Worm (Caenorhabditis elegans) whole organism, L1 larva: Measurements from ENCODE around the gene T09F3.4.

Experiments
- C16A3.4 ChIP-seq: fragments of 150-350 bp; optimal IDR thresholded peaks from 2 replicates; lab custom pipeline; 2014; ENCODE audit warnings: missing biosample characterization, missing genetic modification characterization
- F16B12.6 ChIP-seq: fragments of 150-350 bp; optimal IDR thresholded peaks from 2 replicates; lab custom pipeline; 2014; ENCODE audit warnings: missing biosample characterization, missing genetic modification characterization
- alr-1 ChIP-seq: fragments of 200-800 bp; sonication (Bioruptor generic); optimal IDR thresholded peaks from 2 replicates; lab custom pipeline; 2018; ENCODE audit warnings: borderline replicate concordance, mild to moderate bottlenecking, missing genetic modification characterization, missing compliant biosample characterization
- blmp-1 ChIP-seq: fragments of 150-350 bp; optimal IDR thresholded peaks from 2 replicates; lab custom pipeline; 2014; ENCODE audit warnings: missing biosample characterization, missing genetic modification characterization
- ceh-82 ChIP-seq, 3 experiments: fragments of 150-350 bp in 1 of 3; sonication (generic microtip) in 2 of 3; optimal IDR thresholded peaks; 2 replicates each; lab custom pipeline; 2014 to 2017; ENCODE audit warnings: missing biosample characterization in 3 of 3, missing genetic modification characterization in 3 of 3
- ceh-90 ChIP-seq: sonication (generic microtip); optimal IDR thresholded peaks from 2 replicates; lab custom pipeline; 2016; ENCODE audit warnings: missing genetic modification characterization, missing compliant biosample characterization
- ces-1 ChIP-seq: fragments of 150-350 bp; optimal IDR thresholded peaks from 2 replicates; lab custom pipeline; 2014; ENCODE audit warnings: missing biosample characterization, missing genetic modification reagents, missing genetic modification characterization
- dpl-1 ChIP-seq, 3 experiments: fragments of 150-350 bp in 2 of 3; sonication (generic microtip) in 1 of 3; optimal IDR thresholded peaks; 2 replicates each; lab custom pipeline; 2014 to 2017; ENCODE audit warnings: missing biosample characterization in 3 of 3, missing genetic modification characterization in 3 of 3, missing genetic modification reagents in 3 of 3
- efl-1 ChIP-seq, 4 experiments: fragments of 150-350 bp; optimal IDR thresholded peaks in 3 of 4; peaks in 1 of 4; 1 replicate in 1 of 4; 2 replicates in 3 of 4; lab custom pipeline; 2014; ENCODE audit warnings: missing biosample characterization in 2 of 4, missing genetic modification characterization in 2 of 4, missing genetic modification reagents in 2 of 4
- efl-3 ChIP-seq: fragments of 200-800 bp; sonication (Bioruptor generic); optimal IDR thresholded peaks from 2 replicates; lab custom pipeline; 2018; ENCODE audit warnings: mild to moderate bottlenecking, missing genetic modification characterization, missing compliant biosample characterization
- egl-13 ChIP-seq: sonication (generic microtip); optimal IDR thresholded peaks from 2 replicates; lab custom pipeline; 2016; ENCODE audit warnings: missing genotype, missing genetic modification reagents, missing genetic modification characterization, missing compliant biosample characterization
- elt-2 ChIP-seq: sonication (generic microtip); optimal IDR thresholded peaks from 2 replicates; lab custom pipeline; 2016; ENCODE audit warnings: missing genetic modification characterization, mild to moderate bottlenecking, inconsistent platforms, missing compliant biosample characterization, missing genetic modification reagents
- elt-3 ChIP-seq, 6 experiments: fragments of 150-350 bp in 1 of 6; sonication (generic microtip); optimal IDR thresholded peaks; 2 replicates each; lab custom pipeline; 2017 to 2018; ENCODE audit warnings: missing biosample characterization in 6 of 6, missing genetic modification characterization in 6 of 6, inconsistent platforms in 1 of 6
- fkh-8 ChIP-seq: sonication (generic microtip); optimal IDR thresholded peaks from 2 replicates; lab custom pipeline; 2016; ENCODE audit warnings: mild to moderate bottlenecking, missing genetic modification characterization, missing compliant biosample characterization
- fos-1 ChIP-seq: fragments of 150-350 bp; optimal IDR thresholded peaks from 2 replicates; lab custom pipeline; 2014; ENCODE audit warnings: missing biosample characterization, missing genetic modification characterization
- hpl-2 ChIP-seq: fragments of 150-350 bp; optimal IDR thresholded peaks from 2 replicates; lab custom pipeline; 2014; ENCODE audit warnings: missing biosample characterization, missing genetic modification reagents, missing genetic modification characterization
- irx-1 ChIP-seq: sonication (generic microtip); optimal IDR thresholded peaks from 2 replicates; lab custom pipeline; 2016; ENCODE audit warnings: missing genetic modification characterization, missing compliant biosample characterization
- jun-1 ChIP-seq: fragments of 150-350 bp; optimal IDR thresholded peaks from 2 replicates; lab custom pipeline; 2014; ENCODE audit warnings: missing biosample characterization, missing genetic modification reagents, missing genetic modification characterization
- lin-13 ChIP-seq: fragments of 150-350 bp; optimal IDR thresholded peaks from 2 replicates; lab custom pipeline; 2014; ENCODE audit warnings: missing biosample characterization, missing genetic modification reagents, missing genetic modification characterization
- lin-14 ChIP-seq: fragments of 200-800 bp; sonication (Bioruptor generic); optimal IDR thresholded peaks from 2 replicates; lab custom pipeline; 2018; ENCODE audit warnings: mild to moderate bottlenecking, missing genetic modification characterization, moderate library complexity, missing compliant biosample characterization
- lin-35 ChIP-seq, 2 experiments: fragments of 150-350 bp; optimal IDR thresholded peaks; 2 replicates each; lab custom pipeline; 2014; ENCODE audit warnings: missing biosample characterization in 2 of 2, missing genetic modification characterization in 2 of 2, missing genetic modification reagents in 2 of 2
- lir-3 ChIP-seq: sonication (generic microtip); optimal IDR thresholded peaks from 2 replicates; lab custom pipeline; 2016; ENCODE audit warnings: mild to moderate bottlenecking, missing genetic modification characterization, moderate library complexity, missing compliant biosample characterization; ENCODE audit not compliant: poor library complexity
- lsy-2 ChIP-seq, 2 experiments: fragments of 150-350 bp; optimal IDR thresholded peaks; 2 replicates each; lab custom pipeline; 2014; ENCODE audit warnings: missing biosample characterization in 2 of 2, missing genetic modification characterization in 2 of 2
- mdl-1 ChIP-seq, 2 experiments: fragments of 150-350 bp; optimal IDR thresholded peaks; 2 replicates each; lab custom pipeline; 2014 to 2017; ENCODE audit warnings: missing biosample characterization in 2 of 2, missing genetic modification characterization in 2 of 2, inconsistent platforms in 1 of 2
- mep-1 ChIP-seq: fragments of 150-350 bp; optimal IDR thresholded peaks from 2 replicates; lab custom pipeline; 2014; ENCODE audit warnings: missing biosample characterization, missing genetic modification characterization
- nhr-11 ChIP-seq: fragments of 150-350 bp; optimal IDR thresholded peaks from 2 replicates; lab custom pipeline; 2014; ENCODE audit warnings: missing biosample characterization, missing genetic modification characterization
- nhr-19 ChIP-seq: fragments of 200-800 bp; sonication (Bioruptor generic); conservative IDR thresholded peaks from 2 replicates; pipeline ENCODE4 v1.3.6; 2022; ENCODE audit warnings: missing genetic modification characterization, missing compliant biosample characterization
- nhr-20 ChIP-seq: sonication (generic microtip); optimal IDR thresholded peaks from 2 replicates; lab custom pipeline; 2016; ENCODE audit warnings: mild to moderate bottlenecking, missing genetic modification characterization, missing compliant biosample characterization
- nhr-47 ChIP-seq: sonication (generic microtip); optimal IDR thresholded peaks from 2 replicates; lab custom pipeline; 2016; ENCODE audit warnings: mild to moderate bottlenecking, missing genetic modification characterization, moderate library complexity, missing compliant biosample characterization
- nhr-71 ChIP-seq: sonication (generic microtip); optimal IDR thresholded peaks from 2 replicates; lab custom pipeline; 2016; ENCODE audit warnings: mild to moderate bottlenecking, missing genetic modification characterization, moderate library complexity, missing compliant biosample characterization
- nhr-84 ChIP-seq: sonication (generic microtip); optimal IDR thresholded peaks from 2 replicates; lab custom pipeline; 2017; ENCODE audit warnings: missing biosample characterization, missing genetic modification characterization
- nhr-85 ChIP-seq: sonication (generic microtip); peaks from one replicate; lab custom pipeline; 2016; ENCODE audit warnings: missing genetic modification characterization, inconsistent platforms, missing compliant biosample characterization
- nhr-90 ChIP-seq: sonication (generic microtip); optimal IDR thresholded peaks from 2 replicates; lab custom pipeline; 2016; ENCODE audit warnings: mild to moderate bottlenecking, missing genetic modification characterization, missing compliant biosample characterization; ENCODE audit not compliant: poor library complexity
- pag-3 ChIP-seq: sonication (generic microtip); optimal IDR thresholded peaks from 2 replicates; lab custom pipeline; 2017; ENCODE audit warnings: missing genetic modification characterization, mild to moderate bottlenecking, missing compliant biosample characterization, antibody characterized with exemption, borderline replicate concordance; ENCODE audit not compliant: insufficient read depth
- pqm-1 ChIP-seq: sonication (generic microtip); optimal IDR thresholded peaks from 3 replicates; lab custom pipeline; 2017; ENCODE audit warnings: missing biosample characterization, missing genetic modification characterization
- rnt-1 ChIP-seq: sonication (generic microtip); optimal IDR thresholded peaks from 2 replicates; lab custom pipeline; 2016; ENCODE audit warnings: mild to moderate bottlenecking, missing genetic modification characterization, moderate library complexity, missing compliant biosample characterization
- skn-1 ChIP-seq: fragments of 150-350 bp; optimal IDR thresholded peaks from 2 replicates; lab custom pipeline; 2014; ENCODE audit warnings: missing biosample characterization, missing genetic modification characterization
- snu-23 ChIP-seq: sonication (generic microtip); optimal IDR thresholded peaks from 2 replicates; lab custom pipeline; 2016; ENCODE audit warnings: missing genetic modification characterization, missing compliant biosample characterization
- sox-4 ChIP-seq: sonication (generic microtip); optimal IDR thresholded peaks from 2 replicates; lab custom pipeline; 2016; ENCODE audit warnings: missing genetic modification characterization, missing compliant biosample characterization
- tbx-2 ChIP-seq: sonication (generic microtip); optimal IDR thresholded peaks from 2 replicates; lab custom pipeline; 2016; ENCODE audit warnings: missing genetic modification characterization, missing compliant biosample characterization
- tlp-1 ChIP-seq: fragments of 150-350 bp; optimal IDR thresholded peaks from 2 replicates; lab custom pipeline; 2014; ENCODE audit warnings: missing biosample characterization, missing genetic modification characterization
- unc-130 ChIP-seq: fragments of 150-350 bp; optimal IDR thresholded peaks from 2 replicates; lab custom pipeline; 2017; ENCODE audit warnings: missing biosample characterization, missing genetic modification characterization, inconsistent platforms
- unc-62 ChIP-seq: fragments of 150-350 bp; optimal IDR thresholded peaks from 2 replicates; lab custom pipeline; 2014; ENCODE audit warnings: missing biosample characterization, missing genetic modification reagents, missing genetic modification characterization
- vab-15 ChIP-seq: sonication (generic microtip); optimal IDR thresholded peaks from 2 replicates; lab custom pipeline; 2017; ENCODE audit warnings: missing genotype, mild to moderate bottlenecking, missing genetic modification characterization, missing compliant biosample characterization
- zip-4 ChIP-seq: fragments of 200-800 bp; sonication (Bioruptor generic); optimal IDR thresholded peaks from 2 replicates; lab custom pipeline; 2018; ENCODE audit warnings: mild to moderate bottlenecking, missing genetic modification characterization, moderate library complexity, missing compliant biosample characterization

The T09F3.4 gene

ce11 chrII:10445738-10446137 lies 50.2 kb downstream of the T09F3.4 start:
- TF ChIP-seq skn-1 (tag; lab: Kevin White, UChicago) (peak; percentile 53), mdl-1 (tag; optimal IDR thresholded peaks at IDR 0.05; lab: Kevin White, UChicago) (peak in 1 of 2 experiments; percentile 52), fkh-8 (tag; lab: Kevin White, UChicago) (peak; percentile 13), efl-1 (optimal IDR thresholded peaks at IDR 0.05; lab: Kevin White, UChicago) (peak in 1 of 2 experiments; percentile 27), efl-1 (GFP tag; optimal IDR thresholded peaks at IDR 0.05 in 1 of 2; lab: Kevin White, UChicago) (peak in 1 of 2 experiments; percentile 84), mep-1 (tag; lab: Kevin White, UChicago) (peak; percentile 9), ceh-82 (tag; optimal IDR thresholded peaks at IDR 0.05; lab: Kevin White, UChicago) (peak in 2 of 3 experiments; percentile 3 to 73), tbx-2 (tag; lab: Kevin White, UChicago) (no peak), blmp-1 (tag; lab: Kevin White, UChicago) (peak; percentile 23), nhr-11 (tag; lab: Kevin White, UChicago) (peak; percentile 34), ceh-90 (tag; lab: Kevin White, UChicago) (no peak), unc-130 (tag; lab: Kevin White, UChicago) (peak; percentile 52), lin-13 (GFP tag; lab: Kevin White, UChicago) (peak; percentile 29), nhr-20 (peak; percentile 35), zip-4 (GFP tag; lab: Kevin White, UChicago) (peak; percentile 28), lin-35 (GFP tag; optimal IDR thresholded peaks at IDR 0.05; lab: Kevin White, UChicago) (peak; percentile 1 to 23), egl-13 (tag; lab: Kevin White, UChicago) (no peak), rnt-1 (tag; lab: Kevin White, UChicago) (peak; percentile 36), dpl-1 (GFP tag; optimal IDR thresholded peaks at IDR 0.05; lab: Kevin White, UChicago) (peak in 2 of 3 experiments; percentile 19 to 32), lin-14 (GFP tag; lab: Kevin White, UChicago) (peak; percentile 73), lsy-2 (tag; optimal IDR thresholded peaks at IDR 0.05; lab: Kevin White, UChicago) (no peak), F16B12.6 (tag; lab: Kevin White, UChicago) (peak; percentile 9), efl-3 (no peak)

- TF ChIP-seq snu-23 (peak; percentile 78), lin-35 (GFP tag; optimal IDR thresholded peaks at IDR 0.05; lab: Kevin White, UChicago) (peak; percentile 3 to 77), lin-13 (GFP tag; lab: Kevin White, UChicago) (peak; percentile 8), lir-3 (tag; lab: Kevin White, UChicago) (peak; percentile 53), tbx-2 (tag; lab: Kevin White, UChicago) (peak; percentile 56), nhr-20 (peak; percentile 88), mdl-1 (tag; optimal IDR thresholded peaks at IDR 0.05; lab: Kevin White, UChicago) (peak in 1 of 2 experiments; percentile 80), lsy-2 (tag; optimal IDR thresholded peaks at IDR 0.05; lab: Kevin White, UChicago) (peak; percentile 12 to 44), elt-3 (tag; optimal IDR thresholded peaks at IDR 0.05; lab: Kevin White, UChicago) (peak in 2 of 6 experiments; percentile 31 to 87), mep-1 (tag; lab: Kevin White, UChicago) (peak; percentile 57), efl-1 (optimal IDR thresholded peaks at IDR 0.05; lab: Kevin White, UChicago) (no peak), efl-1 (GFP tag; optimal IDR thresholded peaks at IDR 0.05 in 1 of 2; lab: Kevin White, UChicago) (peak in 1 of 2 experiments; percentile 50), tlp-1 (tag; lab: Kevin White, UChicago) (no peak), unc-62 (GFP tag; lab: Kevin White, UChicago) (no peak), nhr-47 (tag; lab: Kevin White, UChicago) (peak; percentile 11), vab-15 (tag; lab: Kevin White, UChicago) (no peak), jun-1 (no peak), irx-1 (tag; lab: Kevin White, UChicago) (no peak), nhr-90 (tag; lab: Kevin White, UChicago) (peak; percentile 59), ceh-82 (tag; optimal IDR thresholded peaks at IDR 0.05; lab: Kevin White, UChicago) (no peak), ces-1 (no peak), blmp-1 (tag; lab: Kevin White, UChicago) (peak; percentile 92), unc-130 (tag; lab: Kevin White, UChicago) (peak; percentile 86), sox-4 (tag; lab: Kevin White, UChicago) (no peak), F16B12.6 (tag; lab: Kevin White, UChicago) (no peak), nhr-71 (tag; lab: Kevin White, UChicago) (peak; percentile 85), elt-2 (tag; lab: Kevin White, UChicago) (peak; percentile 65), pqm-1 (tag; lab: Kevin White, UChicago) (no peak), hpl-2 (GFP tag; lab: Kevin White, UChicago) (no peak), alr-1 (tag; lab: Kevin White, UChicago) (no peak), nhr-84 (tag; lab: Kevin White, UChicago) (no peak), lin-14 (GFP tag; lab: Kevin White, UChicago) (peak; percentile 72), egl-13 (tag; lab: Kevin White, UChicago) (no peak), C16A3.4 (tag; lab: Kevin White, UChicago) (peak; percentile 4), nhr-19 (GFP tag; lab: Robert Waterston, UW) (peak; percentile 85), efl-3 (no peak), rnt-1 (tag; lab: Kevin White, UChicago) (peak; percentile 51), fos-1 (no peak), nhr-85 (tag; lab: Kevin White, UChicago) (peak; percentile 87), pag-3 (peak; percentile 0)
These were observed 50.8 kb downstream of the T09F3.4 start for ce11 chrII:10446300-10446699.
